Fruit fly (Drosophila melanogaster) whole organism, adult: ENCODE measurements around the gene Hsp67Ba.

Experiments used
- CG11617 ChIP-seq: fragments of 200-800 bp; sonication (Bioruptor generic); optimal IDR thresholded peaks from 2 replicates; lab custom pipeline; 2017; ENCODE audit warnings: mild to moderate bottlenecking, missing biosample characterization, missing genetic modification reagents, missing genetic modification characterization
- CG12768 ChIP-seq: fragments of 200-800 bp; sonication (Bioruptor generic); optimal IDR thresholded peaks from 2 replicates; lab custom pipeline; 2017; ENCODE audit warnings: missing biosample characterization, missing genetic modification characterization, mild to moderate bottlenecking, moderate library complexity, missing genetic modification reagents
- CG14711 ChIP-seq: fragments of 200-800 bp; sonication (Bioruptor generic); optimal IDR thresholded peaks from 2 replicates; lab custom pipeline; 2018; ENCODE audit warnings: missing biosample characterization, mild to moderate bottlenecking, missing genetic modification characterization, moderate library complexity
- CG1620 ChIP-seq: fragments of 200-800 bp; sonication (Bioruptor generic); optimal IDR thresholded peaks from 2 replicates; lab custom pipeline; 2016; ENCODE audit warnings: missing biosample characterization, missing genetic modification characterization
- CG33017 ChIP-seq: fragments of 200-800 bp; sonication (Bioruptor generic); optimal IDR thresholded peaks from 2 replicates; lab custom pipeline; 2018; ENCODE audit warnings: missing biosample characterization, mild to moderate bottlenecking, missing genetic modification characterization, moderate library complexity
- CG5204 ChIP-seq: fragments of 200-800 bp; sonication (Bioruptor generic); optimal IDR thresholded peaks from 2 replicates; lab custom pipeline; 2016; ENCODE audit warnings: missing biosample characterization, missing genetic modification characterization
- CG7045 ChIP-seq: fragments of 200-800 bp; sonication (Bioruptor generic); optimal IDR thresholded peaks from 2 replicates; lab custom pipeline; 2017; ENCODE audit warnings: missing biosample characterization, mild to moderate bottlenecking, missing genetic modification characterization
- CG7101 ChIP-seq: fragments of 200-800 bp; sonication (Bioruptor generic); optimal IDR thresholded peaks from 2 replicates; lab custom pipeline; 2018; ENCODE audit warnings: missing biosample characterization, mild to moderate bottlenecking, missing genetic modification characterization, moderate library complexity
- Clk ChIP-seq: fragments of 200-800 bp; sonication (Bioruptor generic); optimal IDR thresholded peaks from 2 replicates; lab custom pipeline; 2017; ENCODE audit warnings: missing biosample characterization, missing genetic modification characterization
- Crg-1 ChIP-seq: fragments of 200-800 bp; sonication (Bioruptor generic); optimal IDR thresholded peaks from 2 replicates; lab custom pipeline; 2016; ENCODE audit warnings: missing biosample characterization, missing genetic modification characterization
- Hr96 ChIP-seq: fragments of 200-800 bp; sonication (Bioruptor generic); optimal IDR thresholded peaks from 2 replicates; lab custom pipeline; 2016; ENCODE audit warnings: missing biosample characterization, missing genetic modification characterization
- Mnt ChIP-seq: fragments of 200-800 bp; sonication (Bioruptor generic); optimal IDR thresholded peaks from 2 replicates; lab custom pipeline; 2016; ENCODE audit warnings: missing biosample characterization, mild to moderate bottlenecking, missing genetic modification characterization
- bab1 ChIP-seq: fragments of 200-800 bp; sonication (Bioruptor generic); optimal IDR thresholded peaks from 3 replicates; lab custom pipeline; 2019; ENCODE audit warnings: missing biosample characterization, mild to moderate bottlenecking, missing genetic modification characterization, moderate library complexity
- cic ChIP-seq: fragments of 200-800 bp; sonication (Bioruptor generic); optimal IDR thresholded peaks from 2 replicates; lab custom pipeline; 2017; ENCODE audit warnings: missing biosample characterization, mild to moderate bottlenecking, missing genetic modification characterization, moderate library complexity
- cnc ChIP-seq, 2 experiments: fragments of >200 bp; optimal IDR thresholded peaks; 2 replicates each; lab custom pipeline; 2017
- kay ChIP-seq: fragments of 200-800 bp; sonication (Bioruptor generic); peaks from one replicate; lab custom pipeline; 2016; ENCODE audit warnings: missing biosample characterization, missing genetic modification characterization, borderline replicate concordance
- ovo ChIP-seq: fragments of 200-800 bp; sonication (Bioruptor generic); optimal IDR thresholded peaks from 2 replicates; lab custom pipeline; 2016; ENCODE audit warnings: missing biosample characterization, missing genetic modification characterization
- pad ChIP-seq: fragments of 200-800 bp; sonication (Bioruptor generic); optimal IDR thresholded peaks from 3 replicates; lab custom pipeline; 2017; ENCODE audit warnings: missing biosample characterization, missing genetic modification characterization, mild to moderate bottlenecking, moderate library complexity, missing genetic modification reagents
- tj ChIP-seq: fragments of 200-800 bp; sonication (Bioruptor generic); optimal IDR thresholded peaks from 3 replicates; lab custom pipeline; 2017; ENCODE audit warnings: missing biosample characterization, mild to moderate bottlenecking, missing genetic modification characterization, moderate library complexity
- toe ChIP-seq: fragments of 200-800 bp; sonication (Bioruptor generic); optimal IDR thresholded peaks from 2 replicates; lab custom pipeline; 2016; ENCODE audit warnings: missing biosample characterization, missing genetic modification characterization

Gene Hsp67Ba

DNA sequence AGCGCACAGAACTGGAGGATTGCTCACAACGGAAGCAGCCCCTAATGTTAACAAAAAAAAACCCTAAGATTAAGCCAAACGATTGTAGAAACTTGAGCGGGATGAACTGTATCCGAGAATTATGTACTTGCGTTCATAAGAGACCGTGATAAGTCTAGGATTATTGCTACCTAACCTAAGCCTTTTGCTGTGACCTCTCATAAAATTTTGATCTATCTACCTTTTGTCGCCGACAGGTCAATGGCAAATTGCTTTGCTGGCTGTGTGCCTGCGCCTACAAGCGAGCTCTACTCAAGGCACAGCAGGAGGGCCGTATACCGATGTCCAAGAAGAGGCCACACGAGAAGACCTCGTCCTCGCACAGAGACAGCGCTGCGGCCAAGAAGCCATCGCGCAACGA is 10.7 kb downstream of the Hsp67Ba start:
- no peak for TF ChIP-seq tj (GFP tag; lab: Kevin White, UChicago)
- TF ChIP-seq Mnt (GFP tag; lab: Kevin White, UChicago): no peak
- TF ChIP-seq Hr96 (GFP tag; lab: Kevin White, UChicago): no peak
- TF ChIP-seq kay (GFP tag; lab: Kevin White, UChicago): no peak
- no peak for TF ChIP-seq CG5204
- TF ChIP-seq toe (GFP tag; lab: Kevin White, UChicago): no peak
- TF ChIP-seq Clk: no peak

- TF ChIP-seq CG14711 (no peak), CG7101 (no peak), cnc (optimal IDR thresholded peaks at IDR 0.05; lab: Kevin White, UChicago) (no peak), ovo (no peak), CG1620 (GFP tag; lab: Kevin White, UChicago) (no peak), CG12768 (GFP tag; lab: Kevin White, UChicago) (peak; percentile 16), cic (GFP tag; lab: Kevin White, UChicago) (peak; percentile 67), CG7045 (no peak), Crg-1 (GFP tag; lab: Kevin White, UChicago) (no peak), CG33017 (no peak), kay (GFP tag; lab: Kevin White, UChicago) (peak; percentile 85), toe (GFP tag; lab: Kevin White, UChicago) (no peak), Hr96 (GFP tag; lab: Kevin White, UChicago) (no peak), tj (GFP tag; lab: Kevin White, UChicago) (peak; percentile 100), Mnt (GFP tag; lab: Kevin White, UChicago) (no peak), CG11617 (peak; percentile 60), bab1 (GFP tag; lab: Kevin White, UChicago) (peak; percentile 13), Clk (no peak), pad (GFP tag; lab: Kevin White, UChicago) (no peak)
These were observed 11.9 kb downstream of the Hsp67Ba start for dm6 chr3L:9367431-9367867.

dm6 chr3L:9366850-9367430 is 12.4 kb downstream of the Hsp67Ba start, which contains the start of the genes Klp67A and CG4452:
Gene Klp67A, minus strand, starts transcription at chr3L:9367046.
Gene CG4452, plus strand, starts transcription at chr3L:9367377.
- TF ChIP-seq cic (GFP tag; lab: Kevin White, UChicago): no peak
- TF ChIP-seq kay (GFP tag; lab: Kevin White, UChicago): peak; percentile 17
- peak; percentile 13 for TF ChIP-seq CG7101
- peak; percentile 27 for TF ChIP-seq CG12768 (GFP tag; lab: Kevin White, UChicago)
- TF ChIP-seq CG11617: peak; percentile 64
- TF ChIP-seq cnc (optimal IDR thresholded peaks at IDR 0.05; lab: Kevin White, UChicago): no peak
- peak; percentile 76 for TF ChIP-seq CG14711
- peak; percentile 13 for TF ChIP-seq CG33017
- TF ChIP-seq Hr96 (GFP tag; lab: Kevin White, UChicago): no peak
- peak; percentile 56 for TF ChIP-seq CG1620 (GFP tag; lab: Kevin White, UChicago)
- peak; percentile 36 for TF ChIP-seq Mnt (GFP tag; lab: Kevin White, UChicago)
- TF ChIP-seq pad (GFP tag; lab: Kevin White, UChicago): peak; percentile 30
- peak; percentile 39 for TF ChIP-seq ovo

DNA sequence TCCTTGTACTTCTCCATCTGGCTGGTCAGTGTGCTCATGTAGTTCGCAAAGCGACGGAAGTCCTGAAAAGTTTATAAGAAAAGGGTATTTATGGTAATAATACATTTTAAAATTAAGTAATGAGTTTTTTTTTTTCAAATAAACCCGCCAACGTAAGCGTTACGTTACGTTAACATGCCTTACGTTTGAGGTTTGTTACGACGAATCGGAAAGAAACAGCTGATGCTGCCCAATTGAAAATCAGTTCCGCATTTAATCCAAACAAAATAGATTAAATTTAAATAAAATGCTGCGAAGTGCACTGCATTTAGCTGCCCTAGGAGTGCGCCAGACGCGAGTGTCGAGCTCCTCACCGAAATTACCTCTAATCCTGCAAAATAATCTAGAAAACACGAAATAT is 15.2 kb downstream of the Hsp67Ba start, which contains the start of gene mRRF1:
mRRF1 (plus strand) TSS at position 220 of the 400 bp plus-strand sequence.
- peak; percentile 27 for TF ChIP-seq kay (GFP tag; lab: Kevin White, UChicago)
- TF ChIP-seq tj (GFP tag; lab: Kevin White, UChicago): peak; percentile 38
- peak; percentile 7 for TF ChIP-seq bab1 (GFP tag; lab: Kevin White, UChicago)
- TF ChIP-seq CG12768 (GFP tag; lab: Kevin White, UChicago): no peak

dm6 chr3L:9361894-9362293 is 17.4 kb downstream of the Hsp67Ba start, which contains the start of gene CG34456:
Gene CG34456, plus strand, starts transcription at chr3L:9362108.
- peak; percentile 30 for TF ChIP-seq CG11617
- TF ChIP-seq CG7101: peak; percentile 42
- TF ChIP-seq Mnt (GFP tag; lab: Kevin White, UChicago): no peak
- TF ChIP-seq tj (GFP tag; lab: Kevin White, UChicago): no peak
- TF ChIP-seq CG14711: no peak
- TF ChIP-seq cic (GFP tag; lab: Kevin White, UChicago): peak; percentile 88
- TF ChIP-seq CG33017: peak; percentile 79
- TF ChIP-seq ovo: no peak
- no peak for TF ChIP-seq Hr96 (GFP tag; lab: Kevin White, UChicago)
- TF ChIP-seq CG1620 (GFP tag; lab: Kevin White, UChicago): no peak
- peak; percentile 55 for TF ChIP-seq CG7045
- peak; percentile 60 for TF ChIP-seq CG12768 (GFP tag; lab: Kevin White, UChicago)
- TF ChIP-seq kay (GFP tag; lab: Kevin White, UChicago): peak; percentile 94
- no peak for TF ChIP-seq cnc (optimal IDR thresholded peaks at IDR 0.05; lab: Kevin White, UChicago)

- TF ChIP-seq Clk (no peak), Hr96 (GFP tag; lab: Kevin White, UChicago) (no peak), Mnt (GFP tag; lab: Kevin White, UChicago) (peak; percentile 41), pad (GFP tag; lab: Kevin White, UChicago) (peak; percentile 50), CG14711 (peak; percentile 23), CG5204 (no peak), cic (GFP tag; lab: Kevin White, UChicago) (peak; percentile 94), cnc (optimal IDR thresholded peaks at IDR 0.05; lab: Kevin White, UChicago) (peak in 1 of 2 experiments; percentile 3), CG1620 (GFP tag; lab: Kevin White, UChicago) (no peak), CG11617 (peak; percentile 51), tj (GFP tag; lab: Kevin White, UChicago) (peak; percentile 35), kay (GFP tag; lab: Kevin White, UChicago) (no peak), CG7045 (peak; percentile 1), CG12768 (GFP tag; lab: Kevin White, UChicago) (peak; percentile 18), CG33017 (peak; percentile 69), CG7101 (peak; percentile 49), Crg-1 (GFP tag; lab: Kevin White, UChicago) (no peak), bab1 (GFP tag; lab: Kevin White, UChicago) (peak; percentile 39), ovo (peak; percentile 21), toe (GFP tag; lab: Kevin White, UChicago) (peak; percentile 46)
These were observed 19.1 kb downstream of the Hsp67Ba start, which contains the start of gene Pdxk for dm6 chr3L:9360217-9360692. Gene Pdxk, plus strand, starts transcription at chr3L:9360316.
